Worm (Caenorhabditis elegans): Measurements from ENCODE around the gene tag-124.

DNA sequence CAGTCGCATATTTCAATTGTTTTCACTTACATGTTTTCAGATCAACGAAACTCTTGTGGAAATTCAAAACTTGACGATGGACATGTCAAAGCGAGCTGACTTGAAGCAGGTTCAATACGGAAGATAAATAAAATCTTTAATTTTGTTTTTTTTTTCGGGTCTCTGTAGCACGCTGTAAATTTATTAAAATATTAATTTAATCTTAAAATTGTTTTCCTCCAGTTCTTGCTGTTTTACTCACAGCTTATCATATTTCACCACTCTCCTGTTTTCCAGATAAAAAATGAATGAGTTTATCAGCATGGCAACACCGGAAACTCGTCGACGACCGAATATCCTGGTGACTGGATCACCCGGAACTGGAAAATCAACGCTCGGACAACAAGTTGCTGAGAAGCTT, 5.3 kb downstream of the tag-124 start, which contains the start of gene E02H1.6:
- TF ChIP-seq snpc-4 (tag; optimal IDR thresholded peaks at IDR 0.05) (no peak), fos-1 (tag; optimal IDR thresholded peaks at IDR 0.05) (no peak), nhr-12 (tag; optimal IDR thresholded peaks at IDR 0.05) (no peak), ceh-82 (tag; optimal IDR thresholded peaks at IDR 0.05) (no peak), egl-27 (tag; optimal IDR thresholded peaks at IDR 0.05) (no peak)
